Worm (Caenorhabditis elegans): ENCODE results near the gene spe-45.

Gene spe-45

DNA sequence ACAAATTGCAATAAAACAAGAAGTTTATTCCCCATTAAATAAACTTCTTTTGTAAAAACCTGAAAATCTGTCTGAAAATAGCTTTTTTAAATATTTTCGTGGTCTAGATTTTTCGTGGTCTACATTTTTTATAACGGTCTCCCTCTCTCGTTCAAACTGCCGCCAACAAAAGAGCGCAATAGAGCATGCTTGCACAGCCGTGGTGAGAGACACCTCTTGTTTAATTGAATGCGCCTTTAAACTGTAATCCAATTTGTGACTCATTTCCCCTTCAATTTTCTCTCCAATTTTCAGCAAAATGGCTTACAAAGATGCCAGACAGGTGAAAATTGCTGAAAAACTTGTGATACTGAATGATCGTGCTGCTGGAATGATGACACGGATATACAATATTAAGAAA is 14.2 kb upstream of the spe-45 start, which contains the start of gene gex-3 (continued):
- peak; percentile 9 for TF ChIP-seq ceh-34 (tag; optimal IDR thresholded peaks at IDR 0.05)
- no peak for TF ChIP-seq F13H6.1 (tag; optimal IDR thresholded peaks at IDR 0.05)
- TF ChIP-seq tbx-2 (tag; optimal IDR thresholded peaks at IDR 0.05) = peak; percentile 34
- TF ChIP-seq pax-1 (tag; optimal IDR thresholded peaks at IDR 0.05) = no peak
- no peak for TF ChIP-seq lin-11 (tag; optimal IDR thresholded peaks at IDR 0.05)
- no peak for TF ChIP-seq mec-3 (tag; optimal IDR thresholded peaks at IDR 0.05; ENCODE audit: borderline replicate concordance)
- TF ChIP-seq dmd-4 (tag; optimal IDR thresholded peaks at IDR 0.05; ENCODE audit: borderline replicate concordance) = no peak
- no peak for TF ChIP-seq zip-5 (tag; optimal IDR thresholded peaks at IDR 0.05)
- TF ChIP-seq fax-1 (tag; optimal IDR thresholded peaks at IDR 0.05) = no peak
- peak; percentile 19 for TF ChIP-seq rnt-1 (tag; optimal IDR thresholded peaks at IDR 0.05)
- TF ChIP-seq eyg-1 (tag; optimal IDR thresholded peaks at IDR 0.05) = no peak
- TF ChIP-seq nhr-232 (tag; optimal IDR thresholded peaks at IDR 0.05) = no peak
- TF ChIP-seq Y22D7AL.16 (tag; optimal IDR thresholded peaks at IDR 0.05) = no peak
- TF ChIP-seq ama-1 (optimal IDR thresholded peaks at IDR 0.05) = no peak
- TF ChIP-seq ref-2 (tag; optimal IDR thresholded peaks at IDR 0.05) = peak; percentile 32
- no peak for TF ChIP-seq C08G9.2 (tag; optimal IDR thresholded peaks at IDR 0.05)

DNA sequence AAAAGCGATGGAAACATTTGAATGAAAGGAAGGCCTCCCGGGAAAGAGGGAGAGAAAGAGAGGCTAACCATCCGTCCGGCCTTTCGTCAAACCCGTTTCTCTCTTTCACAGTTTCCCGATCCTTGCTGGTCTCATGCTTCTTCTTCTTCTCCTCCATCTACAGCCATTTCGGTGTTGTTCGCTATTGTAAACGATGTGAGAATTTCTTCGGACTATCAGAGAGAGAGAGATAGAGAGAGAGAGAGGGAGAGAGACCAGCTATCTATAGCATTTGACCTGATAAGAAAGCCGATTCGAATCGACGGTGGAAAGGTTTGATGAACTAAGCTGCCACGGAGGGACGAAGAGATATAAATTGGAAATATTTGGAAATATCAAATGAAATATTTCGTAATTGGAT is 13.5 kb upstream of the spe-45 start:
- TF ChIP-seq ceh-30 (tag; optimal IDR thresholded peaks at IDR 0.05) (no peak), lin-11 (tag; optimal IDR thresholded peaks at IDR 0.05) (no peak), che-1 (tag; optimal IDR thresholded peaks at IDR 0.05) (no peak), ceh-45 (GFP tag; IDR thresholded peaks at IDR 0.05) (no peak)

DNA sequence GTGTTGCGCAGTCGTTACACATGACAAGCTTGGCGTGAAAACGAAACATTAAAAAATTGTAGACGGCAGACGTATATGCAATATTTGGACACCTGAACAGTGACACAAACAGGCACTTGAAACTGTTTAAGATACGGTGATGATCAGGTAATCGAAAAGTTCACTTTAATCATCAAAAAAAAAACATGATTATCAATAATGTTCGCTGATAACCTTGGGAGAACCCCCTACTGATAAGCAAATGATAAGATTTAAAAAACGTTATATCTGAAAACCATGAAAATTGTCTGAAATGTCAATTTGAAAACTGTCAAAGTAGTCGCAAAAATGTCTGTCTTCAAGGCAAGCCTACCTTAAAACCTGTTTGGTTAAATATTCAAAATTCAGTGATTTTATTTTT is 10.1 kb upstream of the spe-45 start:
- TF ChIP-seq madf-2 (tag; optimal IDR thresholded peaks at IDR 0.05) (no peak), dve-1 (tag; optimal IDR thresholded peaks at IDR 0.05) (no peak), elt-2 (tag; optimal IDR thresholded peaks at IDR 0.05) (peak; percentile 96), syd-9 (tag; optimal IDR thresholded peaks at IDR 0.05) (no peak)

DNA sequence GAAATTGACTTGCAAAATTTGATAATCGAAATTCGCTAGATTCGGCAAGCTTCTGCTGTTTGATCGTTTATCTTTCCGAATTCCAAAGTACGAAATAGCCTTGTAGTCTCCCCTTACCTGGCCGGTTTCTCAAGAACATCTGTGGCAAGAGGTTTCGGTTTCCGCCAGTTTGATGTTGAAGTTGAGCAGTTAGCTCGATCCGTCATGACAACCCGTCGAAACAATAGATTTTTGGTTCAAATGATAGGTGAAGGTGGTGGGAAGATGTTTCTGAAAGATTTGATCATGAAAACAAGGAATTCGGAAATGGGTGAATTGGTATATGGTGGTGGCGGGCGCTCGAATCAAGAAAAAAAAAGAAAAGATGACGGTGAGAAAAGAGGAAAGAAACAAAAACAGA is 8.5 kb upstream of the spe-45 start, which contains the start of gene acs-20:
TSS of gene acs-20 (minus strand) at position 270 of the 400 bp plus-strand sequence.
- TF ChIP-seq hlh-13 (GFP tag; optimal IDR thresholded peaks at IDR 0.05) (no peak), pha-4 (tag; optimal IDR thresholded peaks at IDR 0.05) (no peak), ceh-24 (tag; optimal IDR thresholded peaks at IDR 0.05) (no peak), pat-9 (tag; optimal IDR thresholded peaks at IDR 0.05) (no peak), C38D4.7 (GFP tag; optimal IDR thresholded peaks at IDR 0.05) (no peak), nhr-11 (tag; optimal IDR thresholded peaks at IDR 0.05) (no peak)

DNA sequence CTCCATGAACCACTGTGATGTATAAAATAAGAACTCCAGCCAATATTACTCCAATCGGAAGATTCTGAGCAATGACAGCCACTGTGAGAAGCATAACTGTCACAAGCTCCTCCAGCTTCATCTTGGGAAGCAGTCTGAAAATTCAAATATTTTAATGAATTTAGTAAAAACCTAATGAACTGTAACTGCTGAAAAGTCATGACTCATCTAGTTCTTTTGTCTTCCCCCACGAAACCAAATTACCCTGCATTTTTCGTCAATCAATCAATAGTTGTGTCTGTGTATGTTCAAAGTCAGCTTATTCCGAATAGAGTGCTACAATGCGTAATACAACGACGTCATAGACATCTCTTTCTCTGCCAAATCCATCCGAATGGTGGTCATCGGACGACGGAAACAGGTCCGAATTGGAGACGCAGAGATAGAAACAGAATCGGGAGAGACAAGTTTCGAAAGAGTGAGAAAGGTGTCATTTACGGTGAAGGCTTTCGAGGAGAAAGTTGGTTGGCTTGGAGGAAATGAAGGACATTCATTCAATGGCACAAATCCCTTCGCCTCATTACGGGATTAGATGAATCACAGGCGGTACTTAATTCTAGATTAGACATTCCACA is 6.9 kb upstream of the spe-45 start:
- no peak for TF ChIP-seq nhr-232 (tag; optimal IDR thresholded peaks at IDR 0.05)
- TF ChIP-seq ztf-16 (tag; optimal IDR thresholded peaks at IDR 0.05) = no peak
- no peak for TF ChIP-seq unc-3 (GFP tag; conservative IDR thresholded peaks at IDR 0.05)
- no peak for TF ChIP-seq unc-3 (tag; optimal IDR thresholded peaks at IDR 0.05)
- TF ChIP-seq nfya-1 (tag; optimal IDR thresholded peaks at IDR 0.05) = peak; percentile 20
- peak; percentile 54 for TF ChIP-seq ref-2 (tag; optimal IDR thresholded peaks at IDR 0.05)
- no peak for TF ChIP-seq hlh-6 (tag; optimal IDR thresholded peaks at IDR 0.05)
- TF ChIP-seq ceh-18 (tag; optimal IDR thresholded peaks at IDR 0.05) = no peak
- TF ChIP-seq ceh-31 (tag; optimal IDR thresholded peaks at IDR 0.05) = peak; percentile 19
- TF ChIP-seq fkh-10 (GFP tag; optimal IDR thresholded peaks at IDR 0.05) = no peak
- no peak for TF ChIP-seq sdc-2 (tag; optimal IDR thresholded peaks at IDR 0.05)
- TF ChIP-seq rnt-1 (tag; optimal IDR thresholded peaks at IDR 0.05) = no peak
- TF ChIP-seq fkh-6 (tag; optimal IDR thresholded peaks at IDR 0.05) = no peak
- TF ChIP-seq ets-4 (tag; optimal IDR thresholded peaks at IDR 0.05) = no peak
- TF ChIP-seq odd-2 (tag; optimal IDR thresholded peaks at IDR 0.05) = no peak
- TF ChIP-seq ceh-2 (tag; optimal IDR thresholded peaks at IDR 0.05) = no peak
- TF ChIP-seq che-1 (tag; optimal IDR thresholded peaks at IDR 0.05) = no peak
- no peak for TF ChIP-seq pqm-1 (tag; optimal IDR thresholded peaks at IDR 0.05)
- no peak for TF ChIP-seq zip-5 (tag; optimal IDR thresholded peaks at IDR 0.05)
- no peak for TF ChIP-seq sox-2 (GFP tag; IDR thresholded peaks at IDR 0.05)
- no peak for TF ChIP-seq K02D7.2 (tag; optimal IDR thresholded peaks at IDR 0.05)

Measured in whole organism, late embryonic.